Fruit fly (Drosophila melanogaster) whole organism, prepupa: ENCODE results near the gene spict.

Source experiments
- CG10631 ChIP-seq: fragments of 200-800 bp; sonication (Bioruptor generic); optimal IDR thresholded peaks from 2 replicates; lab custom pipeline; 2016; ENCODE audit warnings: missing biosample characterization, missing genetic modification characterization
- CG10669 ChIP-seq: fragments of 200-800 bp; sonication (Bioruptor generic); optimal IDR thresholded peaks from 3 replicates; lab custom pipeline; 2018; ENCODE audit warnings: missing biosample characterization, mild to moderate bottlenecking, missing genetic modification characterization, moderate library complexity
- CG11294 ChIP-seq: fragments of 200-800 bp; sonication (Bioruptor generic); IDR thresholded peaks from 2 replicates; pipeline ENCODE4 v1.3.6; 2022; ENCODE audit warnings: missing biosample characterization, missing genetic modification characterization
- CG16779 ChIP-seq: fragments of 200-800 bp; sonication (Bioruptor generic); optimal IDR thresholded peaks from 3 replicates; lab custom pipeline; 2017; ENCODE audit warnings: missing biosample characterization, mild to moderate bottlenecking, missing genetic modification characterization
- CG3032 ChIP-seq: fragments of 200-800 bp; optimal IDR thresholded peaks from 2 replicates; lab custom pipeline; 2019; ENCODE audit warnings: missing biosample characterization, mild to moderate bottlenecking, missing genetic modification characterization, moderate library complexity
- CG32006 ChIP-seq: fragments of 200-800 bp; sonication (Bioruptor generic); optimal IDR thresholded peaks from 3 replicates; lab custom pipeline; 2017; ENCODE audit warnings: missing biosample characterization, mild to moderate bottlenecking, missing genetic modification characterization
- CG3919 ChIP-seq: fragments of 200-800 bp; sonication (Bioruptor generic); optimal IDR thresholded peaks from 3 replicates; lab custom pipeline; 2016; ENCODE audit warnings: missing biosample characterization, missing genetic modification characterization
- CG6163 ChIP-seq: fragments of 200-800 bp; sonication (Bioruptor generic); IDR thresholded peaks from 3 replicates; pipeline ENCODE4 v1.3.6; 2022; ENCODE audit warnings: missing biosample characterization, missing genetic modification characterization
- CG6854 ChIP-seq: fragments of 200-800 bp; sonication (Bioruptor generic); optimal IDR thresholded peaks from 2 replicates; lab custom pipeline; 2017; ENCODE audit warnings: missing biosample characterization, mild to moderate bottlenecking, missing genetic modification characterization
- CG8119 ChIP-seq: fragments of 200-800 bp; sonication (Bioruptor generic); IDR thresholded peaks from 3 replicates; pipeline ENCODE4 v1.3.6; 2022; ENCODE audit warnings: missing biosample characterization, missing genetic modification characterization
- CG8319 ChIP-seq: fragments of 200-800 bp; sonication (Bioruptor generic); optimal IDR thresholded peaks from 3 replicates; lab custom pipeline; 2016; ENCODE audit warnings: missing biosample characterization, missing genetic modification characterization
- Eip93F ChIP-seq: fragments of 200-800 bp; sonication (Bioruptor generic); optimal IDR thresholded peaks from 2 replicates; lab custom pipeline; 2016; ENCODE audit warnings: missing biosample characterization, mild to moderate bottlenecking, missing genetic modification characterization
- Ets96B ChIP-seq: fragments of 200-800 bp; optimal IDR thresholded peaks from 2 replicates; lab custom pipeline; 2019; ENCODE audit warnings: missing biosample characterization, mild to moderate bottlenecking, missing genetic modification characterization, moderate library complexity
- Gug ChIP-seq: fragments of 200-800 bp; sonication (Bioruptor generic); IDR thresholded peaks from 2 replicates; pipeline ENCODE4 v1.3.6; 2022; ENCODE audit warnings: missing biosample characterization, missing genetic modification characterization
- Hr38 ChIP-seq: sonication (Bioruptor generic); optimal IDR thresholded peaks from 2 replicates; lab custom pipeline; 2016; ENCODE audit warnings: missing biosample characterization, missing genetic modification characterization
- Hr39 ChIP-seq: fragments of 200-800 bp; sonication (Bioruptor generic); optimal IDR thresholded peaks from 2 replicates; lab custom pipeline; 2016; ENCODE audit warnings: missing biosample characterization, missing genetic modification characterization
- Hr4 ChIP-seq: fragments of 200-800 bp; sonication (Bioruptor generic); optimal IDR thresholded peaks from 3 replicates; lab custom pipeline; 2016; ENCODE audit warnings: missing biosample characterization, missing genetic modification characterization
- Lpt ChIP-seq: fragments of 200-800 bp; sonication (Bioruptor generic); optimal IDR thresholded peaks from 3 replicates; lab custom pipeline; 2016; ENCODE audit warnings: missing biosample characterization, missing genetic modification characterization
- Met ChIP-seq: fragments of 200-800 bp; sonication (Bioruptor generic); optimal IDR thresholded peaks from 3 replicates; lab custom pipeline; 2016; ENCODE audit warnings: missing biosample characterization, missing genetic modification characterization
- OdsH ChIP-seq: fragments of 200-800 bp; sonication (Bioruptor generic); optimal IDR thresholded peaks from 3 replicates; lab custom pipeline; 2016; ENCODE audit warnings: missing biosample characterization, missing genetic modification characterization
- Smox ChIP-seq: fragments of 200-800 bp; sonication (Bioruptor generic); optimal IDR thresholded peaks from 3 replicates; lab custom pipeline; 2016; ENCODE audit warnings: missing biosample characterization, missing genetic modification characterization
- Sox102F ChIP-seq: fragments of 200-800 bp; sonication (Bioruptor generic); optimal IDR thresholded peaks from 2 replicates; lab custom pipeline; 2016; ENCODE audit warnings: missing biosample characterization, mild to moderate bottlenecking, missing genetic modification characterization
- Sox15 ChIP-seq: fragments of 200-800 bp; sonication (Bioruptor generic); optimal IDR thresholded peaks from 3 replicates; lab custom pipeline; 2016; ENCODE audit warnings: missing biosample characterization, missing genetic modification characterization
- achi ChIP-seq: fragments of 200-800 bp; sonication (Bioruptor generic); optimal IDR thresholded peaks from 3 replicates; lab custom pipeline; 2016; ENCODE audit warnings: missing biosample characterization, missing genetic modification characterization
- cyc ChIP-seq: fragments of 200-800 bp; sonication (Bioruptor generic); optimal IDR thresholded peaks from 3 replicates; lab custom pipeline; 2016; ENCODE audit warnings: missing biosample characterization, missing genetic modification characterization
- dac ChIP-seq: fragments of 200-800 bp; sonication (Bioruptor generic); optimal IDR thresholded peaks from 2 replicates; lab custom pipeline; 2017; ENCODE audit warnings: missing biosample characterization, mild to moderate bottlenecking, missing genetic modification characterization
- eg ChIP-seq: fragments of 200-800 bp; sonication (Bioruptor generic); IDR thresholded peaks from 3 replicates; pipeline ENCODE4 v1.3.6; 2022; ENCODE audit warnings: missing biosample characterization, missing genetic modification characterization
- esn ChIP-seq: fragments of 200-800 bp; sonication (Bioruptor generic); optimal IDR thresholded peaks from 2 replicates; lab custom pipeline; 2016; ENCODE audit warnings: missing biosample characterization, mild to moderate bottlenecking, missing genetic modification characterization, moderate library complexity
- fd59A ChIP-seq: fragments of 200-800 bp; sonication (Bioruptor generic); optimal IDR thresholded peaks from 2 replicates; lab custom pipeline; 2017; ENCODE audit warnings: missing biosample characterization, mild to moderate bottlenecking, missing genetic modification characterization, missing genetic modification reagents
- fd85E ChIP-seq: fragments of 200-800 bp; sonication (Bioruptor generic); optimal IDR thresholded peaks from 3 replicates; lab custom pipeline; 2016; ENCODE audit warnings: missing biosample characterization, missing genetic modification characterization
- fkh ChIP-seq: fragments of 200-800 bp; sonication (Bioruptor generic); optimal IDR thresholded peaks from 3 replicates; lab custom pipeline; 2017; ENCODE audit warnings: missing biosample characterization, mild to moderate bottlenecking, missing genetic modification characterization, moderate library complexity
- lz ChIP-seq: fragments of 200-800 bp; sonication (Bioruptor generic); optimal IDR thresholded peaks from 3 replicates; lab custom pipeline; 2016; ENCODE audit warnings: missing biosample characterization, missing genetic modification characterization
- net ChIP-seq: fragments of 200-800 bp; sonication (Bioruptor generic); optimal IDR thresholded peaks from 3 replicates; lab custom pipeline; 2016; ENCODE audit warnings: missing biosample characterization, missing genetic modification characterization
- salr ChIP-seq, 2 experiments: fragments of 200-800 bp; sonication (Bioruptor generic); optimal IDR thresholded peaks; 3 replicates each; lab custom pipeline; 2016 to 2018; ENCODE audit warnings: missing biosample characterization in 2 of 2, missing genetic modification characterization in 2 of 2, mild to moderate bottlenecking in 1 of 2
- ss ChIP-seq, 2 experiments: fragments of 200-800 bp; sonication (Bioruptor generic); optimal IDR thresholded peaks; 2 replicates in 1 of 2; 3 replicates in 1 of 2; lab custom pipeline; 2017 to 2018; ENCODE audit warnings: mild to moderate bottlenecking in 2 of 2, missing biosample characterization in 2 of 2, missing genetic modification characterization in 2 of 2, moderate library complexity in 1 of 2
- topi ChIP-seq: fragments of 200-800 bp; sonication (Bioruptor generic); optimal IDR thresholded peaks from 3 replicates; lab custom pipeline; 2016; ENCODE audit warnings: missing biosample characterization, missing genetic modification characterization

The spict gene

dm6 chr2L:12681603-12682368 is 22.7 kb upstream of the spict start:
- TF ChIP-seq dac (GFP tag; lab: Kevin White, UChicago) (no peak), achi (GFP tag; lab: Kevin White, UChicago) (no peak), esn (no peak), Hr39 (GFP tag; lab: Kevin White, UChicago) (peak; percentile 19)

dm6 chr2L:12686811-12687210 is 17.7 kb upstream of the spict start:
- TF ChIP-seq fd85E (no peak), Sox15 (no peak), salr (GFP tag; optimal IDR thresholded peaks at IDR 0.05; lab: Kevin White, UChicago) (no peak), achi (GFP tag; lab: Kevin White, UChicago) (no peak), Sox102F (no peak), OdsH (GFP tag; lab: Kevin White, UChicago) (no peak), topi (GFP tag; lab: Kevin White, UChicago) (no peak), cyc (GFP tag; lab: Kevin White, UChicago) (no peak), ss (GFP tag; optimal IDR thresholded peaks at IDR 0.05; lab: Kevin White, UChicago) (no peak), Eip93F (GFP tag; lab: Kevin White, UChicago) (no peak), CG3919 (no peak), Met (GFP tag; lab: Kevin White, UChicago) (no peak), Lpt (GFP tag; lab: Kevin White, UChicago) (no peak), CG8119 (GFP tag; lab: Robert Waterston, UW) (no peak), CG16779 (no peak), CG8319 (GFP tag; lab: Kevin White, UChicago) (no peak), net (GFP tag; lab: Kevin White, UChicago) (no peak), CG6163 (GFP tag; lab: Robert Waterston, UW) (no peak)
- TF ChIP-seq, all 60 proteins: peak for 0

DNA sequence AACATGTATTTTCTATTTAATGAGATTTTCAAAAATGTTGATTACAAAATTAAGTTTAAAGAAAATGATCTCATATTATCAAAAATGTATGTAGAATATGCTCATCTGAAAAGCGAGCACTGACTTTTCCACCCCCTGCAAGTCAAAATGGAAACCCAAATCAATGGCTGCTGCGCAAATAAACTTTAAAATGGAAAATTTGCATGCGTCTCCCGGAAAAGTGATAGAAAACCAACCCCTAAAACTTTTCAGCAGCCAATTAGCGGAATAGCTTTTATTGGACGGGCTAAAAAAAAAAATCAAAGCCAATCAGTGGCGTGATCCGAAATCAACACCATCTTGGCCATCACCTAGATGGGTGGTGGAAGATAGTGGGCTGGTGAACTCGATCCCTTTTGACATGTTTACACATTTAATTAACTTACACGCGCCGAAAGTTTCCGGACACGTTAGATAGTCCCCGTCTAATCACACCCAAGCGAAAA is 15.2 kb upstream of the spict start:
- no peak for TF ChIP-seq Gug (GFP tag; lab: Robert Waterston, UW)
- no peak for TF ChIP-seq CG6854 (GFP tag; lab: Kevin White, UChicago)
- TF ChIP-seq Met (GFP tag; lab: Kevin White, UChicago), result no peak
- TF ChIP-seq CG10631 (GFP tag; lab: Kevin White, UChicago), result no peak
- no peak for TF ChIP-seq lz (GFP tag; lab: Kevin White, UChicago)
- TF ChIP-seq Sox15, result no peak
- no peak for TF ChIP-seq achi (GFP tag; lab: Kevin White, UChicago)
- TF ChIP-seq Ets96B (tag; lab: Kevin White, UChicago), result no peak
- TF ChIP-seq CG16779, result no peak
- TF ChIP-seq eg (GFP tag; lab: Robert Waterston, UW), result no peak
- TF ChIP-seq Smox (GFP tag; lab: Kevin White, UChicago), result no peak
- TF ChIP-seq CG11294 (GFP tag; lab: Robert Waterston, UW), result no peak
- TF ChIP-seq CG32006 (GFP tag; lab: Kevin White, UChicago), result no peak
- TF ChIP-seq Hr38 (GFP tag; lab: Kevin White, UChicago), result no peak
- TF ChIP-seq CG8119 (GFP tag; lab: Robert Waterston, UW), result no peak
- TF ChIP-seq CG10669 (GFP tag; lab: Kevin White, UChicago), result no peak

DNA sequence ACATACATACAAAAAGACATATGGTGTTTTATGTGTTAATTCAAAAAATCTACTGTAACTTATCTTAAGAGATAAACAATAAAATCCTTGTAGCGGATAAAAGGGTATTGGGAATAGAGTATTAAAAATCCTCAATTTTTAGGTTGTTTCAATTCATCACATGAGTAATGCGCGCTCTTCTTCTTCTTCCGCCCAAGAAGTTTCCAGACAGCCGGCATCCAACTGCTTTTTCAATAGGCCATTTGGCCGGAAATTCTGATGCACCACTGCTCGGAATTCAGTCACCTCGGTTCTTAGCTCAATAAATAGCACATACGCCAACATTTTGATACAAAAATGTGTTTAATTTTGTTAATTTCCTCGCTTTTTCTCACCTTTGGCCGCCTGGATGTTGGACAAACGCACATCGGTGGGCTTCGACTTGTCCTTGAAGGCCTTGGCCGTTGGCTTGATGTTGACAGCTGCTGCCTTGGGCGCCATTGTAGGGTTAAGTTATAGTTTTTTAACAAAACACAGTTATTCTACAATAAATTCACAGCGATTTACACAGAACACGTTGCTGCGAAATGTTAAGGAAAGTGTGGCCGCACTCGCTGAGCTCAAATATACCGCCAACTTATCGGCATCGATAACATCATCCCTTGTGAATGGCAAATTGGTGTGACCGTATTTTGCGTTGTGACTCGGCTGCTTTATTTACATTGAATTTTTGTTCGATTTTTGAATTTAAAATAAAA is 12.0 kb upstream of the spict start, which contains the start of the genes CCT4 and CG6153:
TSS of gene CCT4 (minus strand) at position 592 of the 737 bp plus-strand sequence.
TSS of gene CG6153 (plus strand) at position 651 of the 737 bp plus-strand sequence.
- TF ChIP-seq fd59A (no peak), fkh (GFP tag; lab: Kevin White, UChicago) (peak; percentile 93), Hr4 (GFP tag; lab: Kevin White, UChicago) (no peak), OdsH (GFP tag; lab: Kevin White, UChicago) (no peak), Met (GFP tag; lab: Kevin White, UChicago) (no peak), CG3032 (tag; lab: Kevin White, UChicago) (no peak)
